Worm (Caenorhabditis elegans) whole organism, dauer: ENCODE data around the gene clec-205.

Experiments used
- unc-62 ChIP-seq: sonication (generic microtip); optimal IDR thresholded peaks from 2 replicates; lab custom pipeline; 2017; ENCODE audit warnings: missing biosample characterization, missing genetic modification reagents, missing genetic modification characterization

Gene clec-205

DNA sequence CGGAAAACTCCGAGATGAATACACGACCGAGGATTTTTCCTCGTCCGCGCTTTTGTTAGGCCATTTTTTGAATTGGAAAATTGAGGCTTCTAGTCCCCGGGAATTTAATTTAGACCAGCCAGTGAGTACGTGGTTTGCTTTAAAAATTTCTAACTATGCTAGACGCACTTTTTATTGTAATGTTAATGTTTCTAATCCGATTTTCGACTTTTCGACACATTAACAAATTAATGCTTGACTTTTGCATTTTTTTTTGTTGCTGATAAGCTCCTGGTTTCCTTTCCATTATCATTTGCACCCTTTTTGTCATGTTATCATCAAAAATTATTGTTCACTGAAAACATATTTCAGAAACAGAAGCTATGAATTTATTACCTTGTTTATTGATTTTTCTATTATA lies 3.8 kb upstream of the clec-205 start, which contains the start of gene clec-204:
Gene clec-204, plus strand, starts transcription at position 301 of the 400 bp plus-strand sequence.
- no peak for TF ChIP-seq unc-62 (GFP tag; lab: Kevin White, UChicago)

DNA sequence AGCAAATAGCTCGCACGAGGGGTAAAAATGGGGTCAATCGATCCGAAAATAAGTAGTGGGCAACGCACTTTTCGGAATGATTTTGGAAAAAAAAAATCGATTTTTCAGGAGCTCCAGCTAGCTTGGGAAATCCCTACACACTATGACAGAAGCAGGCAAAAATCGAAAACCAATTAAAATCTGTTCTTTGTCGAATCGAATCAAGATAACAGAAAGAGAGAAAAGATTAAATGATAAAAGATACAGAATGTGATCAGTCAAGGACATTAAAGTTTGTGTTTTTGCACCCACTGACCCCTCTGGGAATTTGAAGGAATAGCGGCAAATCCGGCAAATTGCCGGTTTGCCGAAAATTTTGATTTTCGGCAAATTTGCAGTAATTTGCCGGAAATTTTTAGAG lies 6.7 kb downstream of the clec-205 start:
- TF ChIP-seq unc-62 (GFP tag; lab: Kevin White, UChicago), result no peak

DNA sequence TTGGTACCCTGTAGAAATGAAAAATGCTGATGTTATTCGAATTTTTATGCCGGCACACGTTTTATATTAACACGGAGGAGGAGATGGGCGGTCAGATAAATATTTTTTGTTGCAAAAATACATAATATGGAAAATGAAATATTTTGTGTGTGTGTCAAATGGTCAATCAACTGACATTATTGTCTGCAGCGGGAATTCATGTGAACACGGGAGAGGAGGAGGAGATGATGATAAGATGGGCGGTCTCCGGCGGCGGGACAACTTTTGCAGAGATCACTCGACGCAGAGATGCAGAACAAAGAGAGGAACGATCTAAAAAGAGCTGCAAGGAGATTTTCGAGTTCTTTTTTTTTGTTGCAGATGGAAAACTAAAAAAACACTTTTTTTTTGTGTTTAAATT lies 11.0 kb downstream of the clec-205 start, which contains the start of gene dhs-13:
Gene dhs-13, minus strand, starts transcription at position 8 of the 400 bp plus-strand sequence.
- no peak for TF ChIP-seq unc-62 (GFP tag; lab: Kevin White, UChicago)

DNA sequence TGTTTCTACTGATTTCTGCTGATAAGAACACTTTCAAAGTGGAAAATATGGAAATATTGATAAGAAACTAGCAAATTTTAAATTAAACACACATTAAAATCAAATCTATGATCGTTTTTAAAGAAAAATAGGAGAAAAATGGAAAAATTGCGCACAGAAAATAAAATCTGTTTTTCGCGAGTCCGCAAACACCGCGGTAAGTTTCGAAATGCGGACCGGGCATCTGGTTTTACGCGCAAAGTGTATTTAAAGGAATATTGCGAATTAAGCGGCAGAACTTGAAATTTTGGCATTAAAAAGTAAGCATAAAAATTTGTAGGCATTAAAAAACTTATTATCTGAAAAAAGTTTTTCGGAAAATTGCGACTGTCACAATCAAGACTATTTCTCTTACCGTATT lies 12.4 kb downstream of the clec-205 start:
- TF ChIP-seq unc-62 (GFP tag; lab: Kevin White, UChicago), result no peak

ce11 chrV:1774874-1775589 lies 14.3 kb downstream of the clec-205 start, which contains the start of gene F36H9.7:
TSS of gene F36H9.7 (minus strand) at chrV:1774924.
- TF ChIP-seq unc-62 (GFP tag; lab: Kevin White, UChicago), result no peak

DNA sequence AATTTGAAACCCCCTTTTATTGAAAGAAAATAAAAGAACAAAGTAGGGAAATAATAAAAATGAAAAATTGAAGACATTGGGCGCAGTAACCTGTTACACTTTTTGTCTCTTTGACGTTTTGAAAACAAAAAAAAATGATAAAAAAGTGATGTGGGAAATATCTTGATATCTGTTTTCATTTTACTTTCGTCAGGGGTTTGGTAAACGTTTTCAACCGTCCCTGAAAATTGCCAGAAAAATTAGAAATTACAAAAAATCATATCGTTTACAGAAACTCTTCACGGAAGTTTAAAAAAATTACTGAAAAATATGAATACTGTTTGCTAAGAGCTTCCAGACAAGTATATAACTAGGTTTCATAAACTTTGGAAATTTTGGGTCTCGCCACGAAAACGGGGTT lies 18.4 kb downstream of the clec-205 start, which contains the start of gene F36H9.4:
Gene F36H9.4, minus strand, starts transcription at position 101 of the 400 bp plus-strand sequence.
- TF ChIP-seq unc-62 (GFP tag; lab: Kevin White, UChicago), result no peak

DNA sequence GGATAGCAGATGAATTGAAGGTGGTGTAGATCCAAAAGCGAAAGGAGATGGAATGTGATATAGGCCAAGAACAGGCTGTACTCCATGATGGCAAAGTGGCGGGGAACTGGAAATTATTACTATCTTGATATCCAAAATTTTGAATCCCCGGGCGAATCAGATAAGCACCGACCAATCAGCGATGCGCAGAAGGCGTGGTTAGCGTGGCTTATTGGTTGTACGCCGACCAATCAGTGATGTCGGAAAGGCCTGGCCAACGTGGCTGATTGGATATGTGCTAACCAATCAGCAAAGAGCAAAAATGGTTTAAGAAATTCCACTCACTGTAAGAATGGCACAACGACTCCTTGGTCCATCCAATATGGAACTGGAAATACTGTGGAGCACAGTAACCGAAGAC lies 19.3 kb downstream of the clec-205 start:
- no peak for TF ChIP-seq unc-62 (GFP tag; lab: Kevin White, UChicago)

- no peak for TF ChIP-seq unc-62 (GFP tag; lab: Kevin White, UChicago)
These were observed 21.2 kb downstream of the clec-205 start, which contains the start of gene F36H9.5 for ce11 chrV:1781922-1782321. TSS of gene F36H9.5 (minus strand) at chrV:1782022.

- TF ChIP-seq unc-62 (GFP tag; lab: Kevin White, UChicago), result no peak
These were observed 27.5 kb downstream of the clec-205 start, which contains the start of gene F36H9.2 for ce11 chrV:1788157-1788556. TSS of gene F36H9.2 (plus strand) at chrV:1788457.

DNA sequence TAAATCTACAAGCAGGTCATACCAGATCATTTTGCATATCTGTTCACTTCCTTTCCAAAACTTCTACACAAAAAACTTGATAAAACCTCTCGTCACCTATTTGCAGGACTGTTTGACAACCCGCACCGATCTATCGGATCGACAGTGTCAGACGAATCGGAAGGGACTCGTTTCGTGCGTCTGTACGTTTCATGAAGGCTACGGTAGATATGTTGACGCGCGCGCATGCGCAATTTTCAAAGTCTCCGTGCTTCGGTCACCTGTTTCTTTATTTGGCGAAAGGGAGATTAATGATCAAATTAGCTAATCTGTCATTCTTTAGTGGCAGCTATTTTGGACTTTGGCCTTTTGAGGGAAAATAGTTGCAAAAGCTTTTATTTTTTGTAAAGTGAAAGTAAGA lies 28.8 kb downstream of the clec-205 start:
- no peak for TF ChIP-seq unc-62 (GFP tag; lab: Kevin White, UChicago)

- no peak for TF ChIP-seq unc-62 (GFP tag; lab: Kevin White, UChicago)
These were observed 33.5 kb downstream of the clec-205 start, which contains the start of gene F36H9.1 for ce11 chrV:1794218-1794617. TSS of gene F36H9.1 (plus strand) at chrV:1794518.

ce11 chrV:1797900-1798299 lies 37.2 kb downstream of the clec-205 start, which contains the start of gene F36H9.10:
TSS of gene F36H9.10 (plus strand) at chrV:1798200.
- TF ChIP-seq unc-62 (GFP tag; lab: Kevin White, UChicago), result no peak

- no peak for TF ChIP-seq unc-62 (GFP tag; lab: Kevin White, UChicago)
These were observed 42.4 kb downstream of the clec-205 start, which contains the start of gene srt-41 for ce11 chrV:1803043-1803442. TSS of gene srt-41 (minus strand) at chrV:1803143.

- no peak for TF ChIP-seq unc-62 (GFP tag; lab: Kevin White, UChicago)
These were observed 43.4 kb downstream of the clec-205 start for ce11 chrV:1804034-1804542.

DNA sequence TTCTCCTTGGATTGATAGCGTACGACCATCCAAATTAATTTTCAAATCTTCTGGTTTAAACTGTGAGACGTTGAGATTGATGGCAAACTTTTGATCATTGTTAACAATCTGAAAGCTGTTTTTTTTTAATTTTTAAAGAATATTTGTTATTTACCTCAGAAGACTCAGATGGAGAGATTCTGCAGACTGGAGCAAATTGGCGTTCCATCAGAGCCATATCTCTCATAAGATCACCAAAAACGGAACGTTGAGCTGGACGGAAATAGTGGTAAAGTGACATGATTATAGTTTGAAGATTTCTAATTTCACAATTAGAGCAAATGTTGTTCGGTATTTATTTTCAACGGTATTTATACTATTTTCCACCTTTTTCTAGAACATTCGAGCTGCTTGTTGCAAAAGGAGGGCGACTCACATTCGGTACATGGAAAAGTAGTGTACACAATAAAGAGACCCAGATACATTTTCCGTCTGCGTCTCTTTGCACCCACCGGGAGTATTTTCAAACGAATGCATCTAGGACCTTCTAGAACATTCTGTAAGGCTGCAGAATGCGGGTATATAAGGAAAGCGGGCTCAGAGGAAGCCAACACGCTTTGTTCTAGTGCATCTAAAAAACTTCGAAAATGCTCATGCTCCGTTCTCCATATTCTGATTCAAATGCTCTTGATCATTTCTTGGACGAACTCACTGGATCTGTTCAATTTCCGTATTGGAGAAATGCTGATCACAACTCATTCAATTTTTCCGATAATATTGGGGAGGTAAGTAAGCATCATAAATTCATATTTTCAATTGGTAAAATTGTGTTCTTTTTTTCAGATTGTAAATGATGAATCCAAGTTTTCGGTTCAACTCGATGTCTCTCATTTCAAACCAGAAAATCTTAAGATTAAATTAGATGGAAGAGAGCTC lies 44.2 kb downstream of the clec-205 start, which contains the start of the genes hsp-16.2 and hsp-16.41:
Gene hsp-16.2, minus strand, starts transcription at position 313 of the 915 bp plus-strand sequence.
Gene hsp-16.41, plus strand, starts transcription at position 534 of the 915 bp plus-strand sequence.
- no peak for TF ChIP-seq unc-62 (GFP tag; lab: Kevin White, UChicago)
